Fruit fly (Drosophila melanogaster) whole organism, adult: ENCODE measurements around the gene rha.

Source experiments
- CG14711 ChIP-seq: fragments of 200-800 bp; sonication (Bioruptor generic); optimal IDR thresholded peaks from 2 replicates; lab custom pipeline; 2018; ENCODE audit warnings: missing biosample characterization, mild to moderate bottlenecking, missing genetic modification characterization, moderate library complexity
- CG33017 ChIP-seq: fragments of 200-800 bp; sonication (Bioruptor generic); optimal IDR thresholded peaks from 2 replicates; lab custom pipeline; 2018; ENCODE audit warnings: missing biosample characterization, mild to moderate bottlenecking, missing genetic modification characterization, moderate library complexity
- CG7045 ChIP-seq: fragments of 200-800 bp; sonication (Bioruptor generic); optimal IDR thresholded peaks from 2 replicates; lab custom pipeline; 2017; ENCODE audit warnings: missing biosample characterization, mild to moderate bottlenecking, missing genetic modification characterization
- CG7101 ChIP-seq: fragments of 200-800 bp; sonication (Bioruptor generic); optimal IDR thresholded peaks from 2 replicates; lab custom pipeline; 2018; ENCODE audit warnings: missing biosample characterization, mild to moderate bottlenecking, missing genetic modification characterization, moderate library complexity
- Clk ChIP-seq: fragments of 200-800 bp; sonication (Bioruptor generic); optimal IDR thresholded peaks from 2 replicates; lab custom pipeline; 2017; ENCODE audit warnings: missing biosample characterization, missing genetic modification characterization
- Crg-1 ChIP-seq: fragments of 200-800 bp; sonication (Bioruptor generic); optimal IDR thresholded peaks from 2 replicates; lab custom pipeline; 2016; ENCODE audit warnings: missing biosample characterization, missing genetic modification characterization
- pad ChIP-seq: fragments of 200-800 bp; sonication (Bioruptor generic); optimal IDR thresholded peaks from 3 replicates; lab custom pipeline; 2017; ENCODE audit warnings: missing biosample characterization, missing genetic modification characterization, mild to moderate bottlenecking, moderate library complexity, missing genetic modification reagents
- tj ChIP-seq: fragments of 200-800 bp; sonication (Bioruptor generic); optimal IDR thresholded peaks from 3 replicates; lab custom pipeline; 2017; ENCODE audit warnings: missing biosample characterization, mild to moderate bottlenecking, missing genetic modification characterization, moderate library complexity
- toe ChIP-seq: fragments of 200-800 bp; sonication (Bioruptor generic); optimal IDR thresholded peaks from 2 replicates; lab custom pipeline; 2016; ENCODE audit warnings: missing biosample characterization, missing genetic modification characterization

DNA sequence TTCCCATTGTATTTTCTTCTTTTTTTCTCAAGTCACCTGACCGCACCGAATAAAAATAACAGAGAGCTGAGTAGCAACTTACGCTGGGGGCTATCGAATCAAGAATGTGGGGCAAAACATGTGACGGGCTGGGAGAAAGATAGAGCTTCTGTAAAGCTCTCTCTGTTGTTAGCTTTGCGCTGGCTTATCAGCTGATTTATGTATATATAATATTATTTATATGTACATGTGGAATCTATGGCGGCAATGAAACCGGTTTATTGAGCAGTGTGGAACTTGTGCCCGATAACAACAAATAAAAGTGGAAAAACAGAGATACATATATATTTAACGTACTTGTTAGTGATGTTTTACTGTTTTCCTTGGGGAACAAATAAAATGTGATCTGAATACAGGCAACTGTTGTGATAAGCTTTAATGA lies 47.2 kb upstream of the rha start, which contains the start of gene CG31098:
- TF ChIP-seq CG7101 (tag; lab: Kevin White, UChicago) (peak; percentile 60), toe (GFP tag; lab: Kevin White, UChicago) (peak; percentile 41), CG7045 (GFP tag; lab: Kevin White, UChicago) (peak; percentile 62), Clk (no peak), CG33017 (tag; lab: Kevin White, UChicago) (peak; percentile 83), CG14711 (tag; lab: Kevin White, UChicago) (peak; percentile 29), tj (peak; percentile 18), pad (GFP tag; lab: Kevin White, UChicago) (peak; percentile 35), Crg-1 (GFP tag; lab: Kevin White, UChicago) (no peak)
